Worm (Caenorhabditis elegans) whole organism, L2 larva: ENCODE measurements around the gene F09D12.2.
"Not testable (repeated sequence)": the region's sequence is repeated elsewhere in the genome, so short reads cannot be mapped to it uniquely, and the experiment has no call there.

Source experiments
- C34F6.9 ChIP-seq: fragments of 150-350 bp; optimal IDR thresholded peaks from 2 replicates; lab custom pipeline; 2014; ENCODE audit warnings: missing biosample characterization, missing genetic modification characterization
- F13H6.1 ChIP-seq: sonication (generic microtip); optimal IDR thresholded peaks from 2 replicates; lab custom pipeline; 2016; ENCODE audit warnings: missing genetic modification characterization, missing compliant biosample characterization
- R02D3.7 ChIP-seq: fragments of 150-350 bp; optimal IDR thresholded peaks from 2 replicates; lab custom pipeline; 2014; ENCODE audit warnings: missing biosample characterization, missing genetic modification characterization
- Y55F3AM.14 ChIP-seq: fragments of 200-800 bp; sonication (Bioruptor generic); optimal IDR thresholded peaks from 2 replicates; lab custom pipeline; 2018; ENCODE audit warnings: mild to moderate bottlenecking, missing genetic modification characterization, missing compliant biosample characterization
- ZK546.5 ChIP-seq: sonication (generic microtip); optimal IDR thresholded peaks from 2 replicates; lab custom pipeline; 2017; ENCODE audit warnings: missing biosample characterization, missing genetic modification characterization
- aly-2 ChIP-seq: fragments of 150-350 bp; optimal IDR thresholded peaks from 2 replicates; lab custom pipeline; 2014; ENCODE audit warnings: missing biosample characterization, missing genetic modification characterization
- blmp-1 ChIP-seq: sonication (generic microtip); optimal IDR thresholded peaks from 2 replicates; lab custom pipeline; 2017; ENCODE audit warnings: missing genetic modification characterization, mild to moderate bottlenecking, missing compliant biosample characterization, antibody characterized with exemption, moderate library complexity; ENCODE audit not compliant: insufficient read depth
- ceh-16 ChIP-seq: fragments of 150-350 bp; optimal IDR thresholded peaks from 2 replicates; lab custom pipeline; 2014; ENCODE audit warnings: missing biosample characterization, missing genetic modification characterization
- ceh-82 ChIP-seq: fragments of 150-350 bp; optimal IDR thresholded peaks from 2 replicates; lab custom pipeline; 2014; ENCODE audit warnings: missing biosample characterization, missing genetic modification characterization
- crh-2 ChIP-seq: sonication (generic microtip); optimal IDR thresholded peaks from 2 replicates; lab custom pipeline; 2017; ENCODE audit warnings: missing biosample characterization, missing genetic modification characterization
- elt-1 ChIP-seq: fragments of 150-350 bp; optimal IDR thresholded peaks from 2 replicates; lab custom pipeline; 2014; ENCODE audit warnings: missing biosample characterization, missing genetic modification characterization
- elt-3 ChIP-seq: sonication (generic microtip); optimal IDR thresholded peaks from 2 replicates; lab custom pipeline; 2017; ENCODE audit warnings: missing biosample characterization, missing genetic modification characterization
- fos-1 ChIP-seq: fragments of 150-350 bp; optimal IDR thresholded peaks from 2 replicates; lab custom pipeline; 2014; ENCODE audit warnings: missing biosample characterization, missing genetic modification characterization
- gmeb-1 ChIP-seq: fragments of 150-350 bp; optimal IDR thresholded peaks from 2 replicates; lab custom pipeline; 2014; ENCODE audit warnings: missing biosample characterization, missing genetic modification characterization
- lin-11 ChIP-seq: fragments of 150-350 bp; sonication (generic microtip); optimal IDR thresholded peaks from 2 replicates; lab custom pipeline; 2014; ENCODE audit warnings: missing biosample characterization, missing genetic modification characterization, inconsistent platforms, mixed read lengths
- lin-13 ChIP-seq: fragments of 150-350 bp; optimal IDR thresholded peaks from 2 replicates; lab custom pipeline; 2014; ENCODE audit warnings: missing biosample characterization, missing genetic modification reagents, missing genetic modification characterization
- lsy-2 ChIP-seq, 2 experiments: fragments of 150-350 bp in 1 of 2; sonication (generic microtip) in 1 of 2; optimal IDR thresholded peaks; 2 replicates each; lab custom pipeline; 2014 to 2017; ENCODE audit warnings: missing biosample characterization in 2 of 2, missing genetic modification characterization in 2 of 2
- mab-5 ChIP-seq: fragments of 150-350 bp; optimal IDR thresholded peaks from 2 replicates; lab custom pipeline; 2014; ENCODE audit warnings: missing biosample characterization, missing genetic modification characterization
- mbf-1 ChIP-seq: sonication (generic microtip); optimal IDR thresholded peaks from 2 replicates; lab custom pipeline; 2017; ENCODE audit warnings: missing biosample characterization, missing genetic modification characterization
- mdl-1 ChIP-seq, 2 experiments: fragments of 150-350 bp in 1 of 2; sonication (generic microtip) in 1 of 2; optimal IDR thresholded peaks; 2 replicates each; lab custom pipeline; 2017; ENCODE audit warnings: missing biosample characterization in 2 of 2, missing genetic modification characterization in 2 of 2
- nhr-10 ChIP-seq: sonication (generic microtip); optimal IDR thresholded peaks from 2 replicates; lab custom pipeline; 2017; ENCODE audit warnings: missing biosample characterization, missing genetic modification characterization
- nhr-11 ChIP-seq: fragments of 150-350 bp; optimal IDR thresholded peaks from 2 replicates; lab custom pipeline; 2014; ENCODE audit warnings: missing biosample characterization, missing genetic modification characterization
- nhr-12 ChIP-seq: fragments of 150-350 bp; optimal IDR thresholded peaks from 2 replicates; lab custom pipeline; 2014; ENCODE audit warnings: missing biosample characterization, missing genetic modification characterization
- nhr-129 ChIP-seq: fragments of 150-350 bp; optimal IDR thresholded peaks from 2 replicates; lab custom pipeline; 2014; ENCODE audit warnings: missing biosample characterization, missing genetic modification characterization
- nhr-23 ChIP-seq: fragments of 150-350 bp; optimal IDR thresholded peaks from 2 replicates; lab custom pipeline; 2014; ENCODE audit warnings: missing biosample characterization, missing genetic modification reagents, missing genetic modification characterization
- nhr-237 ChIP-seq: fragments of 150-350 bp; optimal IDR thresholded peaks from 2 replicates; lab custom pipeline; 2014; ENCODE audit warnings: missing biosample characterization, missing genetic modification characterization
- nhr-25 ChIP-seq: fragments of 150-350 bp; sonication (generic microtip); optimal IDR thresholded peaks from 3 replicates; lab custom pipeline; 2014; ENCODE audit warnings: missing biosample characterization, missing genetic modification characterization
- nhr-77 ChIP-seq: fragments of 150-350 bp; optimal IDR thresholded peaks from 2 replicates; lab custom pipeline; 2014; ENCODE audit warnings: missing biosample characterization, missing genetic modification characterization
- unc-55 ChIP-seq: fragments of 150-350 bp; sonication (generic microtip); optimal IDR thresholded peaks from 3 replicates; lab custom pipeline; 2014; ENCODE audit warnings: missing biosample characterization, missing genetic modification reagents, missing genetic modification characterization
- unc-62 ChIP-seq: fragments of 150-350 bp; optimal IDR thresholded peaks from 2 replicates; lab custom pipeline; 2014; ENCODE audit warnings: missing biosample characterization, missing genetic modification reagents, missing genetic modification characterization
- zag-1 ChIP-seq: fragments of 150-350 bp; optimal IDR thresholded peaks from 2 replicates; lab custom pipeline; 2014; ENCODE audit warnings: missing biosample characterization, missing genetic modification characterization
- ztf-11 ChIP-seq: sonication (generic microtip); optimal IDR thresholded peaks from 2 replicates; lab custom pipeline; 2017; ENCODE audit warnings: missing biosample characterization, missing genetic modification characterization
- ztf-4 ChIP-seq: fragments of 150-350 bp; optimal IDR thresholded peaks from 2 replicates; lab custom pipeline; 2014; ENCODE audit warnings: missing biosample characterization, missing genetic modification characterization

F09D12.2 gene

DNA sequence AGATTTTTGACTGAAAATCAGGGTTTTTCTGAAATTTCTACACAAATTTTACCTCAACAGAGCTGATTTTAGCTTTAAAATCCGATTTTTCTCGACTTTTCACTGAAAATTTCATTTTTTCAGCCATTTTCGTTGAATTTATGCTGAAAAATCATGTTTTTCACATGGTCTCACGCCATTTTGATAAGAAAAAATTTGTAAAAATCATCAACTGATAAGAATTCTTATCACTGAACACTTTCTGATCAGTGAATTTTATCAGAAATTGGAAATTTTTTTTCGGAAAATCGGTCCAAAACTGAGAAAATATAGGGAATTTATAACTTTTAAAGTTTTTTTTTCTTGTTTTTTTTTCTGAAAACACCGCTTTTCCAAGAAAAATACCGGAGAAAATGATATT is 43.1 kb downstream of the F09D12.2 start:
- TF ChIP-seq gmeb-1 (tag; lab: Kevin White, UChicago) (peak; percentile 21), fos-1 (peak; percentile 63), nhr-11 (tag; lab: Kevin White, UChicago) (no peak), mab-5 (tag; lab: Kevin White, UChicago) (no peak)
- TF ChIP-seq, all 48 proteins: peak for 2

DNA sequence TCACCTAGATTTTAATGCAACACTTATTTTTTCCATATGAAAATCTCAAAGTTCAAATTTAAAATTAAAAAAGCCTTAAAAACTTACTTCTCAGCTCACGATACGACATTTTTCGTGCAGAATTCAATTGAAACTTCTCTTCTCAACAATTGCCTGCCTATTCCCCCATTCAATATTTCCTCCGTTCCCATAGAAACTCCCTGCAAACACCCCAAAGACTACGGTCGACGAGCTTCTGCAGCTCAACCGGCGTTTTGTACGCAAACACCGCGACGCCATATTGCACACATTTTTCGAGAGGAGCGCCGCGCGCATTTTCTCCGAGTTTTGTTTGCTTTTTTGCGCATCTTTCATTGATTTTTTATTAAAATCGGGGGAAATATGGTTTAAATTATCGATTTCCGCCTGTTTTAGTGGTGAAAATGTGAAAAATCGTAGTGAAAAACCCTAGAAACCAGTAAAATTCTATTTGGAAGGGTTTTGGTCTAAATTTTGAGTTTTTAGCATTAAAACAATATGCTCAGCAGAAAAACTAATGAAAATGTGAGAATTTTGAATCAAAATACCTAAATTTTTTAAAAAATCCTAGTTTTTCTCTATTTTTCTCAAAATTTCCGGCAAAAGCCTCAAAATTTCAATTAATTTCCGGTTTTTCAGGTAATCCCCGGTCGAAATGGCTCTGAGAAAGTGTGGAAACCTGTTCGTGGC is 44.8 kb downstream of the F09D12.2 start, which contains the start of the genes dyf-3 and pdhb-1:
TSS of gene dyf-3 (minus strand) at position 217 of the 708 bp plus-strand sequence.
TSS of gene pdhb-1 (plus strand) at position 658 of the 708 bp plus-strand sequence.
- no peak for TF ChIP-seq R02D3.7 (tag; lab: Kevin White, UChicago)
- TF ChIP-seq ztf-4 (tag; lab: Kevin White, UChicago) = no peak
- peak; percentile 9 for TF ChIP-seq gmeb-1 (tag; lab: Kevin White, UChicago)
- TF ChIP-seq unc-55 (GFP tag; lab: Kevin White, UChicago) = peak; percentile 46
- peak; percentile 20 for TF ChIP-seq F13H6.1 (tag; lab: Kevin White, UChicago)
- peak; percentile 19 for TF ChIP-seq nhr-129
- peak; percentile 24 for TF ChIP-seq lin-11 (tag; lab: Kevin White, UChicago)
- peak; percentile 78 to 95 for TF ChIP-seq lsy-2 (tag; optimal IDR thresholded peaks at IDR 0.05; lab: Kevin White, UChicago)

DNA sequence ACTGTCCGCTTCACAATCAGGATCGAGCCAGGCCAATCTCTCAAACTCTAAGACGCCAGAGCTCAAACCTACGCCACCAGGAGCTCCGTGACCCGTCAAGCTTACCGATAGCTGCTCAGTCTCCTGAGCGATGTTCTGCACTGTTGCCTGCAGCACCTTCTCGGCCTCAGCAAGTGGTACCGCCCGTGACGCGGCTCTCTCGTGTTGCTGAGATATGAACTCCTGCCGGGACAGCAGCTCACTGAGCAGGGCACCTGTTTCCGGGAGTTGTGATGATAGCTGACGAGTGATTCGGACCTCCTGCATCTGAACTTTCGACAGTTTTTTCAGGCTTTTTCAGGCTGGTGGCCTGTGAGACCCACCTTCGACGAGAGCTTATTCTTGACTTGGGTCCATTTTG is 45.9 kb downstream of the F09D12.2 start:
- TF ChIP-seq zag-1 (tag; lab: Kevin White, UChicago) (no peak), ceh-16 (tag; lab: Kevin White, UChicago) (no peak), aly-2 (tag; lab: Kevin White, UChicago) (no peak), mbf-1 (tag; lab: Kevin White, UChicago) (no peak), unc-62 (GFP tag; lab: Kevin White, UChicago) (no peak), nhr-25 (tag; lab: Kevin White, UChicago) (no peak), lin-13 (GFP tag; lab: Kevin White, UChicago) (no peak), nhr-23 (tag; lab: Kevin White, UChicago) (no peak), mab-5 (tag; lab: Kevin White, UChicago) (no peak), fos-1 (no peak), unc-55 (GFP tag; lab: Kevin White, UChicago) (no peak), ceh-82 (no peak), nhr-11 (tag; lab: Kevin White, UChicago) (no peak), nhr-237 (tag; lab: Kevin White, UChicago) (no peak), ZK546.5 (no peak), F13H6.1 (tag; lab: Kevin White, UChicago) (no peak), C34F6.9 (no peak), nhr-12 (no peak), mdl-1 (tag; optimal IDR thresholded peaks at IDR 0.05; lab: Kevin White, UChicago) (no peak), elt-1 (tag; lab: Kevin White, UChicago) (no peak)

DNA sequence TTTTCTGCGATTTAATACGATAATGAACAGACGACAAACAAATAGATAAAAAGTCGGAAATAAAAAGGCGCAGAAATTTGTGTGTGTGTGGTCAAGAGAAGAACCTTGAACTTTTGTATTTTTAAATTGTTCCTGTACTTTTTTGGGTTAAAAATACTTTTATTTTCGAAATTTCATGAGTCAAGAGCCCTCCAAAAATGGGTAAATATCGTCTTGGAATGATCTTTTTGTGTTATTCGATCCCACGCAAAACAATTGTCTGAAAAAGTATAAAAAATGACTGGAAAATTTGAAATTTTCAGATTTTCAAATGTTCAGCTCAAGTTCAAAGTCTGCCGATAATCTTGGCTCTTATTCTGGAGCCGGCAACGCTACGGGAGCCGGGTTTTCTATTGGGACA is 48.4 kb downstream of the F09D12.2 start, which contains the start of gene C04C3.14:
TSS of gene C04C3.14 (plus strand) at position 301 of the 400 bp plus-strand sequence.
- TF ChIP-seq ztf-11 (tag; lab: Kevin White, UChicago) = no peak
- TF ChIP-seq lsy-2 (tag; optimal IDR thresholded peaks at IDR 0.05; lab: Kevin White, UChicago) = no peak
- no peak for TF ChIP-seq ceh-16 (tag; lab: Kevin White, UChicago)
- no peak for TF ChIP-seq blmp-1 (tag; lab: Kevin White, UChicago)
- TF ChIP-seq crh-2 (tag; lab: Kevin White, UChicago) = no peak
- no peak for TF ChIP-seq elt-1 (tag; lab: Kevin White, UChicago)
- no peak for TF ChIP-seq unc-55 (GFP tag; lab: Kevin White, UChicago)
- TF ChIP-seq nhr-10 (tag; lab: Kevin White, UChicago) = no peak

DNA sequence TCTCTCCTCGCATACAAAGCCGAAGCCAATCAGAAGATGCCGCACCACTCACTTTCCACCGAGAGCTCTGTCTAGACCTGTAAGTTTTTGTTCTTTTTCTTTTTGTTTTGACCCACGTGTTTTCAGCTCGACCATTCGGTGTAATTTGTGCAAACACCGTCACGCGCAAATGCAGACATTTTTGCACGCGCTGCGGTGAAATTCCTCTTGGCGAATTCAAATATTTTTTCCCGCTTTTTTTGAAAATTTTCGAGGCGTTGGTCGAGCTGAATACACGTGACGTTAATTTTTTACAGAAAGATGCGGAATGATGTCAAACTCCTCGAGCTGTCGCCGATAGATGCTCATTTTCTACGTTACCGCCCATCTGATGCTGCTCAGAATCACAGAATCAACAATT is 49.9 kb downstream of the F09D12.2 start, which contains the start of gene C04C3.4:
TSS of gene C04C3.4 (plus strand) at position 301 of the 400 bp plus-strand sequence.
- TF ChIP-seq Y55F3AM.14 (GFP tag; lab: Kevin White, UChicago); elt-3; nhr-77 (tag; lab: Kevin White, UChicago): not testable (repeated sequence)
